Worm (Caenorhabditis elegans): ENCODE measurements around the gene taf-7.2.

DNA sequence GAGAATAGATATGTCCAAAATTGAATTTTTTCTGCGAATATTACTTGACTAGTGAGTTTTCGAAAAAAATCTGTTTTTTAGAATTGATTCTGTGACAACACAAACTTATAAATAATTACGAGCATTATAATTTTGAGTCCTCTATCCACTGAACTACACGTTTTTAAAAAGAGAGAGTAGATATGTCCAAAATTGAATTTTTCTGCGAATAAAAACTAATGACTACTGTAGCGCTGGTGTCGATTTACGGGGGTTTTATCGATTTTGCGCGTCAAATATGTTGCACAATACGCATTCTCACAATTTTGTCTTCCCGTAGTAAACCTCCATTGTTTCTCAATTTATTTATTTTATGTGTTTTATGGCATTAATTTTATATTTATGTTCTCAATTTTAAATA lies 21.3 kb downstream of the taf-7.2 start:
- no peak for TF ChIP-seq ces-1 (GFP tag; optimal IDR thresholded peaks at IDR 0.05)
- TF ChIP-seq tbx-8 (GFP tag; optimal IDR thresholded peaks at IDR 0.05), result no peak
- TF ChIP-seq elt-3 (tag; optimal IDR thresholded peaks at IDR 0.05), result no peak
- no peak for TF ChIP-seq mls-2 (tag; optimal IDR thresholded peaks at IDR 0.05)
- TF ChIP-seq lin-32 (GFP tag; optimal IDR thresholded peaks at IDR 0.05), result no peak
- no peak for TF ChIP-seq elt-1 (tag; optimal IDR thresholded peaks at IDR 0.05; ENCODE audit: borderline replicate concordance, insufficient read depth)
- no peak for TF ChIP-seq unc-62 (GFP tag; optimal IDR thresholded peaks at IDR 0.05)

Data from whole organism, mixed stage, embryonic.